Worm (Caenorhabditis elegans): ENCODE data around the gene lag-2.

lag-2 gene

DNA sequence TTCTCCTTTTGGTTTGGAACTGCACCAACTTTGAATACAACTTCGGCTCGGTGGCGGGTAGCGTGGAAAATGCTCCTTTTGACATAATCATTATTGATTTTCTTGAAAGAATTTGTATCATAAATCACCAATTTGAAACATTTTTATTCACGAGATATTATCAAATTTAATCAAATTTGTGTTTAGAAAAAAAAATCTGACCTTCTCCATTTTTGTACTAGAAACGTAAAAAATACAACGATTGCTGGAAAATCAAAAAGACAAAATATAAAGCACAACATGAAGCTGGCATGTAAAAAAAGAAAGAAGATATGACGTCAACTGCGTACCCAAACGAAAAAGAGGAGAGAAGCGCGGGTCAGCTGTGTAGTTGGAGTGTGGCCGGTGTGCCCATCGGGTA is 12.2 kb downstream of the lag-2 start, which contains the start of gene K08D9.4:
TSS of gene K08D9.4 (minus strand) at position 101 of the 400 bp plus-strand sequence.
- TF ChIP-seq sea-1 (GFP tag; conservative IDR thresholded peaks at IDR 0.05) (no peak), hnd-1 (tag; optimal IDR thresholded peaks at IDR 0.05) (no peak), ceh-13 (GFP tag; optimal IDR thresholded peaks at IDR 0.05) (no peak), pes-1 (GFP tag; IDR thresholded peaks at IDR 0.05) (no peak), flt-1 (GFP tag; IDR thresholded peaks at IDR 0.05) (no peak), ama-1 (optimal IDR thresholded peaks at IDR 0.05) (no peak), F13C5.2 (tag; optimal IDR thresholded peaks at IDR 0.05) (no peak), B0310.2 (tag; optimal IDR thresholded peaks at IDR 0.05) (no peak), scrt-1 (GFP tag; IDR thresholded peaks at IDR 0.05) (no peak), hmbx-1 (tag; optimal IDR thresholded peaks at IDR 0.05) (no peak), tbx-37 (GFP tag; conservative IDR thresholded peaks at IDR 0.05) (no peak), ets-7 (tag; optimal IDR thresholded peaks at IDR 0.05) (no peak), tra-4 (tag; optimal IDR thresholded peaks at IDR 0.05) (no peak), hmg-4 (GFP tag; optimal IDR thresholded peaks at IDR 0.05) (no peak), tbx-11 (GFP tag; IDR thresholded peaks at IDR 0.05) (no peak), ceh-36 (tag; optimal IDR thresholded peaks at IDR 0.05) (no peak), aly-1 (tag; optimal IDR thresholded peaks at IDR 0.05) (no peak)

DNA sequence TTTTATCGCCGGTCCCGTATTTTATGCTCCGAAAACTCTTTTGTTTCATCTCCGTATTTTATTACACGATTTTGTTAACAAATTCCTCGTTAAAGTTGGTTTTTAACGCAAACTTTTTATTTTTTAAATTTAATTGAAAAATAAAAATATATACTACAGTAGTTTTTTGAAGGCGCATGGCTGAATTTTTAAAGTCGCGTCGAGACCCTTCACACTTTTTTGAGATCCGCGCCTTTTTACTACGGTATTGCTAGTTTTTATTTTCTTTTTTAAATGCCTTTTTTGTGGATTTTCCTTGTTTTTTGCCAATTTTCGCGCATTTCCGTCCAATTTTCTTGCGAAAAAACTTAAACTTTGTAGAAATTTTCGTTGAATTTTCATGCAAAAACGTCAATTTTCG is 16.3 kb downstream of the lag-2 start:
- no peak for TF ChIP-seq hmbx-1 (tag; optimal IDR thresholded peaks at IDR 0.05)

DNA sequence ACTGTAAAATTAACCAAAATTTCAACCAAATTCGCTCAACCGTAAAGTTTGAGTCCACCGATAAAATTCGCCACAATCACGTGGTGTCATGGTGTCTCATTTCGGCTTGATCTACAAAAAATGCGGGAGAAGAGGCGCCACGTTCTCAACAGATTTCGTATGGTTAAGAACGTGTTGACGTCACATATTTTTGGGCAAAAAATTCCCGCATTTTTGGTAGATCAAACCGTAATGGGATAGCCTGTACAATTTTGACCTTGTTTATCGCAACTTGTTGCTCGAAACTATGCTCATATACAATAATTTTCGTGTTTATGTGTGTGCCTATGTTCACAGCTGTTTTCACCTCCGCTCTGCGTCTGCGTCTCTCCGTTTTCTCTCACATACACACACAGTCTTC is 20.8 kb downstream of the lag-2 start:
- TF ChIP-seq flt-1 (GFP tag; IDR thresholded peaks at IDR 0.05) (no peak), hnd-1 (tag; optimal IDR thresholded peaks at IDR 0.05) (no peak), scrt-1 (GFP tag; IDR thresholded peaks at IDR 0.05) (no peak), ceh-36 (tag; optimal IDR thresholded peaks at IDR 0.05) (no peak)

DNA sequence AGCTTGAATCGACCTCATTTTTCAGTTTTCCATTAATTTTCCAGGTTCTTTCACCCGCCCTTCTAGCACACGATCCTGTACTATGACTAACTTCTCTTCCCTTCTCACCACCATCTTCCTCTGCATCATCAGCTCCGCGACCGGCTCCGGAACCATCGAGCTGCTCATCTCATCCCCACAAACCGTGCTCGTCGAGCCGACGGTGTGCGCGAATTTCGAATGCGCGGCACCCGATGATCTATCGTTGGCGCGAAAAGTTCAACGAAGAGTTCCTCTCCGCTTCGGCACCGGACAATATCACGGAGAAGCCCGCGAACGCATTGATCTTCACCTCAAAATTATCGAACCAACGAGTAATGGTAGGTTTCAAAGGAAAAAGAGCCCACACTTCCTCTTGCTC is 22.0 kb downstream of the lag-2 start, which contains the start of gene apx-1:
TSS of gene apx-1 (plus strand) at position 50 of the 400 bp plus-strand sequence.
- TF ChIP-seq ceh-36 (tag; optimal IDR thresholded peaks at IDR 0.05) (no peak), B0310.2 (tag; optimal IDR thresholded peaks at IDR 0.05) (no peak), tra-4 (tag; optimal IDR thresholded peaks at IDR 0.05) (no peak), scrt-1 (GFP tag; IDR thresholded peaks at IDR 0.05) (no peak)

DNA sequence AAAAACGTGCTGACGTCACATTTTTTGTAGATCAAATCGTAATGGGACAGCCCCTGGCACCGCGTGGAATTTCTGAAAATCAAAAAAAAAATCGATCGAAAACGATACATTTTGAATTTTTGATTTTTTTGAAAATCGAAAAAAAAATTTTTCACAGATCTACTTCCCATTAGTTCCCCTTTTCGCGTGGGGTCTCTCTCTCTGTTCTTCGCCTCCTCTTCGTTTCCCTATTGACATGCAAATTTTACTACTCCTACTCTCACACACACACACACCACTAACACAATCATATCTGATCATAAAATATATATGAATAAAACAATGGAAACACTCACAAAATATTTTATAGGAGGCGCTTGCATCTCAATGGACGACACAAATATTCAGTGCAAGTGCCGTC is 30.5 kb downstream of the lag-2 start:
- TF ChIP-seq ets-7 (tag; optimal IDR thresholded peaks at IDR 0.05) (no peak), sea-1 (GFP tag; conservative IDR thresholded peaks at IDR 0.05) (no peak), tbx-37 (GFP tag; conservative IDR thresholded peaks at IDR 0.05) (no peak), ceh-36 (tag; optimal IDR thresholded peaks at IDR 0.05) (no peak), flt-1 (GFP tag; IDR thresholded peaks at IDR 0.05) (no peak), hmbx-1 (tag; optimal IDR thresholded peaks at IDR 0.05) (no peak), ceh-13 (GFP tag; optimal IDR thresholded peaks at IDR 0.05) (no peak), pes-1 (GFP tag; IDR thresholded peaks at IDR 0.05) (no peak), hmg-4 (GFP tag; optimal IDR thresholded peaks at IDR 0.05) (no peak), tbx-11 (GFP tag; IDR thresholded peaks at IDR 0.05) (no peak)

DNA sequence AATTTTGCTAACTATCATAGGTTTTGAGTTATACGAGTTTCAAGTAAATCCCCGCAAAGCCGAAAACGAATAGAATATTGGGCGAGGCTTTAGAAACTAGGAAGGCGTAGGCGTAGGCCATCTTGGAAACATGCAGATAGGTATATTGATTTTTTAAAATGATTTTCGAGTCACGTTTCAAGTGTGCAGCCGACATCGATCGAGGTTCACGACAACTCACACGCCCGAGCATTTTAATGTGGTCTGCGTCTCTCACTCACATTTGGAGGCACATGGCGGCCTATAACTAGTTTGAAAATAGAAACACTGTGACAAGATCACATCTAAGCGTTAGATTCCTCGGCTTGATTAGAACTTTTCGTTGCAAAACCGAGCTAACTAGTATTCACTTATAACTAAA is 39.2 kb downstream of the lag-2 start, which contains the start of gene K08D9.2:
TSS of gene K08D9.2 (plus strand) at position 301 of the 400 bp plus-strand sequence.
- TF ChIP-seq tbx-37 (GFP tag; conservative IDR thresholded peaks at IDR 0.05) (no peak), flt-1 (GFP tag; IDR thresholded peaks at IDR 0.05) (no peak), scrt-1 (GFP tag; IDR thresholded peaks at IDR 0.05) (no peak), tbx-11 (GFP tag; IDR thresholded peaks at IDR 0.05) (no peak), pes-1 (GFP tag; IDR thresholded peaks at IDR 0.05) (no peak), F13C5.2 (tag; optimal IDR thresholded peaks at IDR 0.05) (no peak), sea-1 (GFP tag; conservative IDR thresholded peaks at IDR 0.05) (no peak), hnd-1 (tag; optimal IDR thresholded peaks at IDR 0.05) (no peak), ceh-36 (tag; optimal IDR thresholded peaks at IDR 0.05) (no peak)

DNA sequence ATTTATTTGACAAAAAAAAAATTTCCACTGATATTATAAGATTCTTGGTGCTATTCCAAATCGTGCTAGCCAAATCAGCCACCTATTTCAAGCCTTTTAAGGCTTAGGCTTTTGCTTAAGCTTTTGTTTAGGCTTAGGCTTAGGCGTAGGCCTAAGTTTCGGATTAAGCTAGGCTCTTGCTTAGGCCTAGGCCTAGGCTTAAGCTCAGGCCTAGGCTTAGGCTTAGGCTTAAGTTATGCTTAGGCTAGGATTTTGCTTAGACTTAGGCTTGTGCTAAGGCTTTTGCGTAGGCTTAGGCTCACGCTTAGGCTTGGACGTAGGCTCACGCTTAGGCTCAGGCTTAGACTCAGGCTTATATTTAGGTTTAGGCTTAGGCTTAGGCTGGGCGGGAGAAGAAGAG is 42.0 kb downstream of the lag-2 start:
- TF ChIP-seq B0310.2 (tag; optimal IDR thresholded peaks at IDR 0.05) (no peak), ceh-36 (tag; optimal IDR thresholded peaks at IDR 0.05) (peak; percentile 62)

DNA sequence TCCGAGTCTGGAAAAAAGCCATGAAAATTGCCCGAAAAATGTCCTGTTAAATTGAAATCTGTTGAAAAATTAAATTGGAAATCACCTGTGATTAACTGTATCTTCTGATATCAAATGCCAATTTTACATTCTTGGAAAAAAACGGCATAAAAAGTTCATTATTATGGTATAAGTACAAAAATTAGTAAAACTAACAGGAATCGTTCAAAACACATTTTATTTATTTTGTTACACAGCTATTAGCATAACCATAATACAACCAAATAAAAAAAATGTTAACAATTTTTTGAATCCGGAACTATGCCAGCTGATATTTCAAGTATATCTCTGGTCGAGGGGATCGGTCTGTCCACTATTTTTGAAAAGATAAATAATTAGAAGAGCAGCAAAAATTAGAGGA is 42.5 kb downstream of the lag-2 start, which contains the start of gene K08D9.10:
TSS of gene K08D9.10 (plus strand) at position 301 of the 400 bp plus-strand sequence.
- no peak for TF ChIP-seq flt-1 (GFP tag; IDR thresholded peaks at IDR 0.05)
- no peak for TF ChIP-seq tbx-11 (GFP tag; IDR thresholded peaks at IDR 0.05)
- TF ChIP-seq hnd-1 (tag; optimal IDR thresholded peaks at IDR 0.05): no peak
- TF ChIP-seq sea-1 (GFP tag; conservative IDR thresholded peaks at IDR 0.05): no peak
- TF ChIP-seq pes-1 (GFP tag; IDR thresholded peaks at IDR 0.05): no peak
- no peak for TF ChIP-seq aly-1 (tag; optimal IDR thresholded peaks at IDR 0.05)
- no peak for TF ChIP-seq hmbx-1 (tag; optimal IDR thresholded peaks at IDR 0.05)
- no peak for TF ChIP-seq ets-7 (tag; optimal IDR thresholded peaks at IDR 0.05)
- TF ChIP-seq ceh-36 (tag; optimal IDR thresholded peaks at IDR 0.05): no peak
- TF ChIP-seq B0310.2 (tag; optimal IDR thresholded peaks at IDR 0.05): no peak
- no peak for TF ChIP-seq tra-4 (tag; optimal IDR thresholded peaks at IDR 0.05)
- TF ChIP-seq ama-1 (optimal IDR thresholded peaks at IDR 0.05): no peak
- TF ChIP-seq ceh-13 (GFP tag; optimal IDR thresholded peaks at IDR 0.05): no peak
- TF ChIP-seq hmg-4 (GFP tag; optimal IDR thresholded peaks at IDR 0.05): no peak
- TF ChIP-seq F13C5.2 (tag; optimal IDR thresholded peaks at IDR 0.05): no peak
- TF ChIP-seq scrt-1 (GFP tag; IDR thresholded peaks at IDR 0.05): no peak
- TF ChIP-seq tbx-37 (GFP tag; conservative IDR thresholded peaks at IDR 0.05): no peak

DNA sequence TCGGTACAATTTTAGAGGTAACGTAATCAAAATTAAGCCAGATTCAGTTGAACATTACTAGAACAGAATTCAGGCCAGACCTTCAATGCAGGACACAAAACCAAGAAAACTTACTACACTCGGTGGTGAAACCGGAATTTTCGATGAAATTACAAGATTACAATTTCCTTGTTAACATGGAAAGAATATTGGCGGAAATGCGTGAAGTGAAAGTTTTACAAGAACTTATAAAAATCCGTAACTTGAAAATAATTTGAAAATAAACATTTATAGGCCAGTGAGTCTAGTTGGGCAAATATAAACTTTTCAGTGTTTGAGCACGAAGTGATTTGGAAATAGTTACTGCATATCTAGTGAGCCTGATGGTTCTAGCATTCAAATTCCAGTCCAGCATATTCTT is 46.7 kb downstream of the lag-2 start, which contains the start of gene K08D9.6:
TSS of gene K08D9.6 (minus strand) at position 101 of the 400 bp plus-strand sequence.
- no peak for TF ChIP-seq tra-4 (tag; optimal IDR thresholded peaks at IDR 0.05)
- no peak for TF ChIP-seq ama-1 (optimal IDR thresholded peaks at IDR 0.05)
- no peak for TF ChIP-seq flt-1 (GFP tag; IDR thresholded peaks at IDR 0.05)
- TF ChIP-seq ceh-13 (GFP tag; optimal IDR thresholded peaks at IDR 0.05): no peak
- no peak for TF ChIP-seq sea-1 (GFP tag; conservative IDR thresholded peaks at IDR 0.05)
- no peak for TF ChIP-seq tbx-11 (GFP tag; IDR thresholded peaks at IDR 0.05)
- no peak for TF ChIP-seq hmg-4 (GFP tag; optimal IDR thresholded peaks at IDR 0.05)
- no peak for TF ChIP-seq aly-1 (tag; optimal IDR thresholded peaks at IDR 0.05)
- no peak for TF ChIP-seq pes-1 (GFP tag; IDR thresholded peaks at IDR 0.05)
- TF ChIP-seq hnd-1 (tag; optimal IDR thresholded peaks at IDR 0.05): no peak
- TF ChIP-seq scrt-1 (GFP tag; IDR thresholded peaks at IDR 0.05): no peak
- no peak for TF ChIP-seq tbx-37 (GFP tag; conservative IDR thresholded peaks at IDR 0.05)
- TF ChIP-seq B0310.2 (tag; optimal IDR thresholded peaks at IDR 0.05): no peak
